Worm (Caenorhabditis elegans) whole organism, young adult: ENCODE data around the gene F32E10.8.
A peak's percentile ranks its signal among the peaks of the same experiment; 100 is the strongest.

Source experiments
- C06A6.2 ChIP-seq: fragments of 200-800 bp; sonication (Bioruptor generic); conservative IDR thresholded peaks from 2 replicates; pipeline ENCODE4 v1.3.6; 2022; ENCODE audit warnings: missing genetic modification characterization, missing compliant biosample characterization
- F22D6.2 ChIP-seq: sonication (generic microtip); optimal IDR thresholded peaks from 2 replicates; lab custom pipeline; 2016; ENCODE audit warnings: mild to moderate bottlenecking, missing genetic modification characterization, missing compliant biosample characterization
- F23B12.7 ChIP-seq: sonication (generic microtip); optimal IDR thresholded peaks from 2 replicates; lab custom pipeline; 2017; ENCODE audit warnings: missing genetic modification characterization, mild to moderate bottlenecking, missing compliant biosample characterization, antibody characterized with exemption, moderate library complexity; ENCODE audit not compliant: insufficient read depth
- F33H1.4 ChIP-seq: fragments of 200-800 bp; sonication (Bioruptor generic); IDR thresholded peaks from 2 replicates; pipeline ENCODE4 v1.3.6; 2022; ENCODE audit warnings: missing genetic modification reagents, missing genetic modification characterization, missing compliant biosample characterization
- F49E8.2 ChIP-seq: sonication (generic microtip); optimal IDR thresholded peaks from 3 replicates; lab custom pipeline; 2017; ENCODE audit warnings: missing genetic modification characterization, mild to moderate bottlenecking, missing compliant biosample characterization, antibody characterized with exemption, moderate library complexity; ENCODE audit not compliant: insufficient read depth
- F55B11.4 ChIP-seq: sonication (generic microtip); optimal IDR thresholded peaks from 2 replicates; lab custom pipeline; 2016; ENCODE audit warnings: missing compliant biosample characterization, missing genetic modification characterization, borderline replicate concordance; ENCODE audit not compliant: insufficient read depth
- T26A5.8 ChIP-seq: sonication (generic microtip); optimal IDR thresholded peaks from 2 replicates; lab custom pipeline; 2016; ENCODE audit warnings: missing genetic modification characterization, missing compliant biosample characterization
- Y53F4B.3 ChIP-seq: fragments of 200-800 bp; sonication (Bioruptor generic); IDR thresholded peaks from 2 replicates; pipeline ENCODE4 v1.3.6; 2022; ENCODE audit warnings: missing genetic modification reagents, missing genetic modification characterization, missing compliant biosample characterization
- Y56A3A.18 ChIP-seq: fragments of 200-800 bp; sonication (Bioruptor generic); IDR thresholded peaks from 2 replicates; pipeline ENCODE4 v1.3.6; 2022; ENCODE audit warnings: missing genetic modification reagents, missing genetic modification characterization, missing compliant biosample characterization
- Y95B8A.8 ChIP-seq: fragments of 200-800 bp; sonication (Bioruptor generic); IDR thresholded peaks from 2 replicates; pipeline ENCODE4 v1.3.6; 2022; ENCODE audit warnings: missing genetic modification reagents, missing genetic modification characterization, missing compliant biosample characterization
- athp-1 ChIP-seq: sonication (generic microtip); optimal IDR thresholded peaks from 2 replicates; lab custom pipeline; 2017; ENCODE audit warnings: mild to moderate bottlenecking, missing genetic modification characterization, missing compliant biosample characterization
- attf-6 ChIP-seq: fragments of 200-800 bp; sonication (Bioruptor generic); IDR thresholded peaks from 2 replicates; pipeline ENCODE4 v1.3.6; 2022; ENCODE audit warnings: missing genetic modification reagents, missing genetic modification characterization, missing compliant biosample characterization
- ccch-3 ChIP-seq: fragments of 200-800 bp; sonication (Bioruptor generic); optimal IDR thresholded peaks from 2 replicates; lab custom pipeline; 2018; ENCODE audit warnings: mild to moderate bottlenecking, missing genetic modification characterization, missing compliant biosample characterization
- cebp-1 ChIP-seq, 2 experiments: fragments of 200-800 bp in 1 of 2; sonication (Bioruptor generic) in 1 of 2; sonication (generic microtip) in 1 of 2; IDR thresholded peaks in 1 of 2; optimal IDR thresholded peaks in 1 of 2; 2 replicates each; pipeline versions ENCODE4 v1.3.6 to Lab custom; 2017 to 2022; ENCODE audit warnings: missing compliant biosample characterization in 2 of 2, missing genetic modification characterization in 2 of 2, mild to moderate bottlenecking in 1 of 2, missing genetic modification reagents in 1 of 2, moderate library complexity in 1 of 2
- ceh-100 ChIP-seq: fragments of 200-800 bp; sonication (Bioruptor generic); IDR thresholded peaks from 2 replicates; pipeline ENCODE4 v1.3.6; 2022; ENCODE audit warnings: missing genetic modification reagents, missing genetic modification characterization, missing compliant biosample characterization
- ceh-40 ChIP-seq: fragments of 200-800 bp; sonication (Bioruptor generic); IDR thresholded peaks from 2 replicates; pipeline ENCODE4 v1.3.6; 2022; ENCODE audit warnings: missing genetic modification characterization, missing compliant biosample characterization
- ceh-91 ChIP-seq: fragments of 200-800 bp; sonication (Bioruptor generic); IDR thresholded peaks from 2 replicates; pipeline ENCODE4 v1.3.6; 2022; ENCODE audit warnings: missing genetic modification reagents, missing genetic modification characterization, missing compliant biosample characterization
- chd-7 ChIP-seq: sonication (generic microtip); optimal IDR thresholded peaks from 2 replicates; lab custom pipeline; 2016; ENCODE audit warnings: mild to moderate bottlenecking, missing genetic modification characterization, moderate library complexity, missing compliant biosample characterization
- die-1 ChIP-seq: sonication (generic microtip); optimal IDR thresholded peaks from 2 replicates; lab custom pipeline; 2016; ENCODE audit warnings: missing genotype, mild to moderate bottlenecking, missing genetic modification characterization, missing compliant biosample characterization
- egl-18 ChIP-seq: fragments of 200-800 bp; sonication (Bioruptor generic); IDR thresholded peaks from 2 replicates; pipeline ENCODE4 v1.3.6; 2022; ENCODE audit warnings: missing genetic modification reagents, missing genetic modification characterization, missing compliant biosample characterization
- egl-44 ChIP-seq: fragments of 200-800 bp; sonication (Bioruptor generic); IDR thresholded peaks from 2 replicates; pipeline ENCODE4 v1.3.6; 2022; ENCODE audit warnings: missing genetic modification reagents, missing genetic modification characterization, missing compliant biosample characterization
- egrh-3 ChIP-seq: fragments of 200-800 bp; sonication (Bioruptor generic); IDR thresholded peaks from 2 replicates; pipeline ENCODE4 v1.3.6; 2022; ENCODE audit warnings: missing genetic modification reagents, missing genetic modification characterization, missing compliant biosample characterization
- ets-4 ChIP-seq: fragments of 200-800 bp; sonication (Bioruptor generic); optimal IDR thresholded peaks from 2 replicates; lab custom pipeline; 2018; ENCODE audit warnings: mild to moderate bottlenecking, missing genetic modification characterization, missing compliant biosample characterization
- hlh-12 ChIP-seq: sonication (generic microtip); optimal IDR thresholded peaks from 2 replicates; lab custom pipeline; 2016; ENCODE audit warnings: missing genetic modification characterization, missing compliant biosample characterization
- hmg-20 ChIP-seq: fragments of 200-800 bp; sonication (Bioruptor generic); IDR thresholded peaks from 2 replicates; pipeline ENCODE4 v1.3.6; 2022; ENCODE audit warnings: missing genetic modification reagents, missing genetic modification characterization, missing compliant biosample characterization
- lag-1 ChIP-seq: fragments of 200-800 bp; sonication (Bioruptor generic); IDR thresholded peaks from 2 replicates; pipeline ENCODE4 v1.3.6; 2022; ENCODE audit warnings: missing genetic modification reagents, missing genetic modification characterization, missing compliant biosample characterization
- let-607 ChIP-seq, 2 experiments: fragments of 200-800 bp in 1 of 2; sonication (Bioruptor generic) in 1 of 2; sonication (generic microtip) in 1 of 2; optimal IDR thresholded peaks; 2 replicates each; lab custom pipeline; 2016 to 2018; ENCODE audit warnings: mild to moderate bottlenecking in 2 of 2, missing compliant biosample characterization in 2 of 2, missing genetic modification characterization in 2 of 2, moderate library complexity in 2 of 2, missing genotype in 1 of 2
- lin-26 ChIP-seq: fragments of 200-800 bp; sonication (Bioruptor generic); IDR thresholded peaks from 2 replicates; pipeline ENCODE4 v1.3.6; 2022; ENCODE audit warnings: missing genetic modification reagents, missing genetic modification characterization, missing compliant biosample characterization
- lsy-27 ChIP-seq: sonication (generic microtip); optimal IDR thresholded peaks from 2 replicates; lab custom pipeline; 2017; ENCODE audit warnings: missing genetic modification characterization, mild to moderate bottlenecking, missing compliant biosample characterization, antibody characterized with exemption, missing genotype, borderline replicate concordance; ENCODE audit not compliant: insufficient read depth
- madf-3 ChIP-seq: fragments of 200-800 bp; sonication (Bioruptor generic); IDR thresholded peaks from 2 replicates; pipeline ENCODE4 v1.3.6; 2022; ENCODE audit warnings: missing genetic modification reagents, missing genetic modification characterization, missing compliant biosample characterization
- madf-6 ChIP-seq: fragments of 200-800 bp; sonication (Bioruptor generic); IDR thresholded peaks from 2 replicates; pipeline ENCODE4 v1.3.6; 2022; ENCODE audit warnings: missing genetic modification reagents, missing genetic modification characterization, missing compliant biosample characterization
- madf-8 ChIP-seq: fragments of 200-800 bp; sonication (Bioruptor generic); conservative IDR thresholded peaks from 2 replicates; pipeline ENCODE4 v1.3.6; 2022; ENCODE audit warnings: missing genetic modification reagents, missing genetic modification characterization, missing compliant biosample characterization
- mcd-1 ChIP-seq: fragments of 200-800 bp; sonication (Bioruptor generic); IDR thresholded peaks from 2 replicates; pipeline ENCODE4 v1.3.6; 2022; ENCODE audit warnings: missing genetic modification reagents, missing genetic modification characterization, missing compliant biosample characterization
- mel-28 ChIP-seq: sonication (generic microtip); optimal IDR thresholded peaks from 2 replicates; lab custom pipeline; 2016; ENCODE audit warnings: borderline replicate concordance, mild to moderate bottlenecking, missing genetic modification characterization, missing compliant biosample characterization
- nhr-90 ChIP-seq: sonication (generic microtip); optimal IDR thresholded peaks from 2 replicates; lab custom pipeline; 2016; ENCODE audit warnings: missing genotype, mild to moderate bottlenecking, missing genetic modification characterization, missing compliant biosample characterization
- sdz-38 ChIP-seq: sonication (generic microtip); optimal IDR thresholded peaks from 2 replicates; lab custom pipeline; 2016; ENCODE audit warnings: missing genotype, missing genetic modification characterization, missing compliant biosample characterization
- snpc-1.1 ChIP-seq: sonication (generic microtip); optimal IDR thresholded peaks from 2 replicates; lab custom pipeline; 2017; ENCODE audit warnings: missing genetic modification characterization, mild to moderate bottlenecking, missing compliant biosample characterization, antibody characterized with exemption, moderate library complexity, missing genotype, missing genetic modification reagents; ENCODE audit not compliant: insufficient read depth
- snpc-1.3 ChIP-seq: sonication (generic microtip); optimal IDR thresholded peaks from 2 replicates; lab custom pipeline; 2017; ENCODE audit warnings: missing genetic modification characterization, mild to moderate bottlenecking, missing compliant biosample characterization, antibody characterized with exemption, moderate library complexity, missing genotype, missing genetic modification reagents; ENCODE audit not compliant: insufficient read depth
- snpc-3.4 ChIP-seq: sonication (generic microtip); optimal IDR thresholded peaks from 2 replicates; lab custom pipeline; 2017; ENCODE audit warnings: missing genetic modification characterization, mild to moderate bottlenecking, missing compliant biosample characterization, antibody characterized with exemption, moderate library complexity, missing genotype, missing genetic modification reagents
- tbx-9 ChIP-seq: sonication (generic microtip); optimal IDR thresholded peaks from 2 replicates; lab custom pipeline; 2016; ENCODE audit warnings: borderline replicate concordance, missing genetic modification characterization, inconsistent platforms, missing compliant biosample characterization
- tlf-1 ChIP-seq: fragments of 200-800 bp; sonication (Bioruptor generic); optimal IDR thresholded peaks from 2 replicates; lab custom pipeline; 2018; ENCODE audit warnings: mild to moderate bottlenecking, missing genetic modification characterization, missing compliant biosample characterization
- xnd-1 ChIP-seq: sonication (generic microtip); optimal IDR thresholded peaks from 2 replicates; lab custom pipeline; 2016; ENCODE audit warnings: missing genotype, missing genetic modification reagents, missing genetic modification characterization, missing compliant biosample characterization
- zfh-2 ChIP-seq: fragments of 200-800 bp; sonication (Bioruptor generic); conservative IDR thresholded peaks from 2 replicates; pipeline ENCODE4 v1.3.6; 2022; ENCODE audit warnings: missing genetic modification reagents, missing genetic modification characterization, missing compliant biosample characterization
- ztf-22 ChIP-seq: fragments of 200-800 bp; sonication (Bioruptor generic); optimal IDR thresholded peaks from 2 replicates; lab custom pipeline; 2018; ENCODE audit warnings: mild to moderate bottlenecking, missing genetic modification characterization, moderate library complexity, missing compliant biosample characterization
- ztf-28 ChIP-seq: fragments of 200-800 bp; sonication (Bioruptor generic); IDR thresholded peaks from 2 replicates; pipeline ENCODE4 v1.3.6; 2022; ENCODE audit warnings: missing genetic modification reagents, missing genetic modification characterization, missing compliant biosample characterization

Gene F32E10.8

DNA sequence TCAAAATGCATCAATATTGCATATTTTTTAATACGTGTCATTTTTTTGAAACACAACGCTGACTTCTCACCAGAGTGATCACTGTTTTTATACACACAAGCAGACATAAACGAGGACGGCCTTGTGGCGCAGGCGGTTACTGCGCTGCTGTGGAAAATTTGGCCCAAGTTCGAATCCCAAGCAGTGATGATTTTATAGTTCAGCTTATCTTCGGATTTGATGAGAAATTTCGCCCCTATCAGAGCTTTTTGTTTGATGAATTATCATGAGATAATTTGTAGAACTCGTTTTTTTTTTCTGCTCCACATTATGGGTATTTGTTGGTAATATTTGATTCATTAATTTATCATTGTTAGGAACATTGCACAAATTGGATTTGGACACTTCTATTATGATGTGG, 6.5 kb downstream of the F32E10.8 start (continued):
- TF ChIP-seq F55B11.4 (no peak), athp-1 (tag; lab: Kevin White, UChicago) (peak; percentile 91), lsy-27 (tag; lab: Kevin White, UChicago) (peak; percentile 90), lin-26 (GFP tag; lab: Robert Waterston, UW) (peak; percentile 99), snpc-1.3 (tag; lab: Kevin White, UChicago) (peak; percentile 96), die-1 (tag; lab: Kevin White, UChicago) (peak; percentile 98), ets-4 (GFP tag; lab: Kevin White, UChicago) (peak; percentile 88), let-607 (tag; optimal IDR thresholded peaks at IDR 0.05; lab: Kevin White, UChicago) (peak; percentile 43 to 75), egrh-3 (GFP tag; lab: Robert Waterston, UW) (peak; percentile 50; the same call in 1 of the 2 replicates), F23B12.7 (peak; percentile 96), mcd-1 (no peak; the same call in 1 of the 2 replicates), F49E8.2 (tag; lab: Kevin White, UChicago) (peak; percentile 94), tbx-9 (tag; lab: Kevin White, UChicago) (no peak), sdz-38 (no peak), F33H1.4 (GFP tag; lab: Robert Waterston, UW) (peak; percentile 54), ztf-22 (GFP tag; lab: Kevin White, UChicago) (peak; percentile 40), tlf-1 (GFP tag; lab: Kevin White, UChicago) (peak; percentile 83), chd-7 (peak; percentile 92), attf-6 (GFP tag; lab: Robert Waterston, UW) (peak; percentile 79), ceh-100 (GFP tag; lab: Robert Waterston, UW) (peak; percentile 79), Y56A3A.18 (GFP tag; lab: Robert Waterston, UW) (peak; percentile 88), hlh-12 (peak; percentile 83), ztf-28 (peak; percentile 86), lag-1 (GFP tag; lab: Robert Waterston, UW) (0 out of 2 replicates have a peak, but pooled peaks have one; percentile 12), ceh-40 (peak; percentile 87; the same call in 1 of the 2 replicates), T26A5.8 (peak; percentile 93), zfh-2 (GFP tag; lab: Robert Waterston, UW) (peak; percentile 57; the same call in 1 of the 2 replicates), mel-28 (tag; lab: Kevin White, UChicago) (peak; percentile 39), C06A6.2 (0 out of 2 replicates have a peak, but pooled peaks have one; percentile 36), snpc-1.1 (tag; lab: Kevin White, UChicago) (peak; percentile 77), snpc-3.4 (tag; lab: Kevin White, UChicago) (peak; percentile 92), Y95B8A.8 (GFP tag; lab: Robert Waterston, UW) (peak; percentile 62; the same call in 1 of the 2 replicates), egl-44 (GFP tag; lab: Robert Waterston, UW) (peak; percentile 86), nhr-90 (tag; lab: Kevin White, UChicago) (peak; percentile 98), cebp-1 (GFP tag; IDR thresholded peaks at IDR 0.05; lab: Robert Waterston, UW) (no peak; the same call in 1 of the 2 replicates), cebp-1 (tag; optimal IDR thresholded peaks at IDR 0.05; lab: Kevin White, UChicago) (no peak), madf-3 (GFP tag; lab: Robert Waterston, UW) (peak; percentile 93), F22D6.2 (tag; lab: Kevin White, UChicago) (peak; percentile 67), hmg-20 (GFP tag; lab: Robert Waterston, UW) (peak; percentile 85), madf-8 (GFP tag; lab: Robert Waterston, UW) (peak; percentile 26; the same call in 1 of the 2 replicates), egl-18 (GFP tag; lab: Robert Waterston, UW) (0 out of 2 replicates have a peak, but pooled peaks have one; percentile 59), ceh-91 (GFP tag; lab: Robert Waterston, UW) (no peak), xnd-1 (tag; lab: Kevin White, UChicago) (peak; percentile 8), Y53F4B.3 (GFP tag; lab: Robert Waterston, UW) (peak; percentile 68; the same call in 1 of the 2 replicates), ccch-3 (GFP tag; lab: Kevin White, UChicago) (peak; percentile 75), madf-6 (GFP tag; lab: Robert Waterston, UW) (no peak)
